Worm (Caenorhabditis elegans) whole organism, L3 larva: ENCODE data around the gene best-9.

Source experiments
- egl-27 ChIP-seq: sonication (generic microtip); optimal IDR thresholded peaks from 4 replicates; lab custom pipeline; 2017; ENCODE audit warnings: missing biosample characterization, missing genetic modification reagents, missing genetic modification characterization
- eor-1 ChIP-seq, 2 experiments: fragments of 150-350 bp; optimal IDR thresholded peaks; 2 replicates each; lab custom pipeline; 2014 to 2018; ENCODE audit warnings: missing biosample characterization in 2 of 2, missing genetic modification characterization in 2 of 2
- jun-1 ChIP-seq: fragments of 150-350 bp; optimal IDR thresholded peaks from 2 replicates; lab custom pipeline; 2014; ENCODE audit warnings: missing biosample characterization, missing genetic modification reagents, missing genetic modification characterization
- nfya-1 ChIP-seq: sonication (generic microtip); optimal IDR thresholded peaks from 2 replicates; lab custom pipeline; 2017; ENCODE audit warnings: missing genetic modification characterization, mild to moderate bottlenecking, missing compliant biosample characterization, antibody characterized with exemption, moderate library complexity; ENCODE audit not compliant: insufficient read depth
- nhr-12 ChIP-seq: fragments of 150-350 bp; optimal IDR thresholded peaks from 2 replicates; lab custom pipeline; 2014; ENCODE audit warnings: missing biosample characterization, missing genetic modification characterization
- nhr-77 ChIP-seq: fragments of 150-350 bp; optimal IDR thresholded peaks from 2 replicates; lab custom pipeline; 2014; ENCODE audit warnings: missing biosample characterization, missing genetic modification characterization
- pqm-1 ChIP-seq: fragments of 150-350 bp; optimal IDR thresholded peaks from 2 replicates; lab custom pipeline; 2017; ENCODE audit warnings: missing biosample characterization, missing genetic modification characterization, inconsistent platforms
- snpc-4 ChIP-seq: fragments of 150-350 bp; optimal IDR thresholded peaks from 2 replicates; lab custom pipeline; 2014; ENCODE audit warnings: missing biosample characterization, missing genetic modification characterization

DNA sequence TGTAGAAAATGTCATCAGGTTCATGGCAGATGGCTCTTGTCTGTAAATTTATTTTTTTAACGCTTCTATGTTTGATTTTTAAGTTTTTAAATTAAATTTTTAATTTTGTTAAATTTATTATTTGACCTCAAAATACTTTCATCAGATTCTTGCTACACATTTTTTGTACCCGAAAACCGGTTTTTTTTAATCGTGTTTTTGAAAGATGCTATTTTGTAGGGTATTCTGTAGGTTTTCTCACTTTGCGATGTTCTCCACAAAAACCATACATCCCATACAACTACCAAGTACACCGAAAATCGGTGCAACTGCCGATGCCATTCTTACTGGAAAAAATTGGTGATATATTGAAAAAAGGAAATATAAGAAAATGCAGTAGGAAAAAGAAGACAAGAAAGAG, 45.3 kb downstream of the best-9 start, which contains the start of gene nstp-2:
- TF ChIP-seq nhr-12 (tag; lab: Kevin White, UChicago) (no peak), snpc-4 (tag; lab: Kevin White, UChicago) (no peak), nhr-77 (tag; lab: Kevin White, UChicago) (no peak), pqm-1 (tag; lab: Kevin White, UChicago) (no peak), egl-27 (tag; lab: Kevin White, UChicago) (no peak), jun-1 (no peak), nfya-1 (tag; lab: Kevin White, UChicago) (no peak), eor-1 (tag; optimal IDR thresholded peaks at IDR 0.05; lab: Kevin White, UChicago) (no peak)
